Worm (Caenorhabditis elegans): ENCODE results near the gene kin-20.
A peak's percentile ranks its signal among the peaks of the same experiment; 100 is the strongest.

kin-20 gene

ce11 chrX:15262875-15263274, 14.7 kb downstream of the kin-20 start:
- TF ChIP-seq nhr-90 (tag; optimal IDR thresholded peaks at IDR 0.05; ENCODE audit: poor library complexity) (no peak), dsc-1 (tag; optimal IDR thresholded peaks at IDR 0.05) (no peak), zag-1 (tag; optimal IDR thresholded peaks at IDR 0.05) (no peak), irx-1 (tag; optimal IDR thresholded peaks at IDR 0.05) (no peak), rnt-1 (tag; optimal IDR thresholded peaks at IDR 0.05) (no peak), hpl-2 (GFP tag; optimal IDR thresholded peaks at IDR 0.05) (no peak), lin-39 (tag; optimal IDR thresholded peaks at IDR 0.05) (no peak), alr-1 (tag; optimal IDR thresholded peaks at IDR 0.05; ENCODE audit: borderline replicate concordance) (no peak), ceh-90 (tag; optimal IDR thresholded peaks at IDR 0.05) (no peak), nhr-84 (tag; optimal IDR thresholded peaks at IDR 0.05) (no peak)

- TF ChIP-seq grh-1 (GFP tag; IDR thresholded peaks at IDR 0.05), result 0 out of 2 replicates have a peak, but pooled peaks have one; percentile 22
- TF ChIP-seq unc-62 (GFP tag; optimal IDR thresholded peaks at IDR 0.05), result no peak
These were observed 15.1 kb downstream of the kin-20 start, which contains the start of gene F46F2.5 for ce11 chrX:15262423-15262822. F46F2.5 (plus strand) TSS chrX:15262723.

ce11 chrX:15259947-15260687, 17.4 kb downstream of the kin-20 start, which contains the start of gene F46F2.3:
F46F2.3 (minus strand) TSS chrX:15260287.
- peak; percentile 53 for TF ChIP-seq nhr-71 (tag; optimal IDR thresholded peaks at IDR 0.05)
- 0 out of 2 replicates have a peak, but pooled peaks have one; percentile 6 for TF ChIP-seq grh-1 (GFP tag; IDR thresholded peaks at IDR 0.05)
- TF ChIP-seq dpl-1 (GFP tag; optimal IDR thresholded peaks at IDR 0.05), result no peak
- TF ChIP-seq nhr-90 (tag; optimal IDR thresholded peaks at IDR 0.05; ENCODE audit: poor library complexity), result peak; percentile 50
- TF ChIP-seq nhr-20 (tag; optimal IDR thresholded peaks at IDR 0.05), result peak; percentile 68
- TF ChIP-seq elt-3 (tag; optimal IDR thresholded peaks at IDR 0.05), result peak in 1 of 6 experiments; percentile 31
- peak in 1 of 2 experiments; percentile 18 for TF ChIP-seq egl-27 (tag; optimal IDR thresholded peaks at IDR 0.05)
- peak; percentile 55 for TF ChIP-seq snu-23 (GFP tag; optimal IDR thresholded peaks at IDR 0.05)
- TF ChIP-seq blmp-1 (tag; optimal IDR thresholded peaks at IDR 0.05), result peak; percentile 27
- TF ChIP-seq pag-3 (tag; optimal IDR thresholded peaks at IDR 0.05; ENCODE audit: borderline replicate concordance, insufficient read depth), result no peak
- TF ChIP-seq nhr-85 (tag), result peak; percentile 94
- no peak for TF ChIP-seq nhr-12 (tag; optimal IDR thresholded peaks at IDR 0.05)
- no peak for TF ChIP-seq swsn-7 (tag; optimal IDR thresholded peaks at IDR 0.05)
- TF ChIP-seq lin-14 (GFP tag; optimal IDR thresholded peaks at IDR 0.05), result peak; percentile 79
- no peak for TF ChIP-seq C04F5.9 (tag; optimal IDR thresholded peaks at IDR 0.05)
- no peak for TF ChIP-seq tbx-2 (tag; optimal IDR thresholded peaks at IDR 0.05)
- no peak for TF ChIP-seq lsy-2 (tag; optimal IDR thresholded peaks at IDR 0.05)
- no peak for TF ChIP-seq nhr-11 (tag; optimal IDR thresholded peaks at IDR 0.05)
- TF ChIP-seq ces-1 (GFP tag; optimal IDR thresholded peaks at IDR 0.05), result no peak
- TF ChIP-seq ceh-82 (tag; optimal IDR thresholded peaks at IDR 0.05), result no peak
- peak; percentile 41 for TF ChIP-seq mep-1 (tag; optimal IDR thresholded peaks at IDR 0.05)
- no peak for TF ChIP-seq rnt-1 (tag; optimal IDR thresholded peaks at IDR 0.05)
- TF ChIP-seq nhr-19 (GFP tag; conservative IDR thresholded peaks at IDR 0.05), result 0 out of 2 replicates have a peak, but pooled peaks have one; percentile 11
- TF ChIP-seq egl-13 (tag; optimal IDR thresholded peaks at IDR 0.05), result no peak

- TF ChIP-seq elt-3 (tag; optimal IDR thresholded peaks at IDR 0.05), result peak in 1 of 6 experiments; percentile 23
- peak; percentile 76 for TF ChIP-seq lin-14 (GFP tag; optimal IDR thresholded peaks at IDR 0.05)
- peak; percentile 39 for TF ChIP-seq nhr-20 (tag; optimal IDR thresholded peaks at IDR 0.05)
- TF ChIP-seq C16A3.4 (tag; optimal IDR thresholded peaks at IDR 0.05), result peak; percentile 17
- TF ChIP-seq lin-35 (GFP tag; optimal IDR thresholded peaks at IDR 0.05), result peak in 1 of 2 experiments; percentile 47
- no peak for TF ChIP-seq irx-1 (tag; optimal IDR thresholded peaks at IDR 0.05)
- TF ChIP-seq fkh-4 (tag; optimal IDR thresholded peaks at IDR 0.05; ENCODE audit: borderline replicate concordance), result no peak
- TF ChIP-seq blmp-1 (tag; optimal IDR thresholded peaks at IDR 0.05), result peak; percentile 69
- TF ChIP-seq F16B12.6 (tag; optimal IDR thresholded peaks at IDR 0.05), result peak; percentile 72
- no peak for TF ChIP-seq nhr-28 (tag; optimal IDR thresholded peaks at IDR 0.05)
- TF ChIP-seq dpl-1 (GFP tag; optimal IDR thresholded peaks at IDR 0.05), result no peak
- TF ChIP-seq efl-3 (GFP tag; optimal IDR thresholded peaks at IDR 0.05), result no peak
These were observed 31.0 kb downstream of the kin-20 start for ce11 chrX:15246595-15246994.

All from whole organism, L1 larva.